Worm (Caenorhabditis elegans): ENCODE results near the gene dph-7.

DNA sequence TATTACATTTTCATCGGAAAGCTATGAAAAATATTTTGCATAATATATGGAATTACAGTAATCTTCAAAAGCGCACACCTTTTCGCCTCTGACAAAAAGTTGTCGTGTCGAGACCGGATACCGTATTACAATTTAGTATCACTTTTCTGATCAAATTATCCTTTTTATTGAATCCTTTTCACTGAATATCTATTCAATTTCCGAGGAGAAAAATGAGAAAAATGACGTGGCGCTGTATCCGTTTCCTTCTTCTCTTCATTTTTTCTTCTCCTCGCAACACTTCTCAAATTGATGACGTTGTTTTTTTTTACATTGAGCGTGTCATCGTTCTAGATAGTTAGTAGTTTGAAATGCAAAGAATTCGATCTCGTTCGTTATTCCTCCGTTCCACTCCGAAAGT is 36.0 kb downstream of the dph-7 start:
- TF ChIP-seq aly-2 (tag; optimal IDR thresholded peaks at IDR 0.05) (no peak), unc-130 (tag; optimal IDR thresholded peaks at IDR 0.05) (no peak), nhr-237 (tag; optimal IDR thresholded peaks at IDR 0.05) (no peak), ceh-63 (GFP tag; optimal IDR thresholded peaks at IDR 0.05) (no peak), nhr-19 (GFP tag; conservative IDR thresholded peaks at IDR 0.05) (no peak), unc-30 (tag; optimal IDR thresholded peaks at IDR 0.05) (no peak), C16A3.4 (tag; optimal IDR thresholded peaks at IDR 0.05) (no peak), sox-4 (tag; optimal IDR thresholded peaks at IDR 0.05) (no peak), pag-3 (tag; optimal IDR thresholded peaks at IDR 0.05; ENCODE audit: borderline replicate concordance, insufficient read depth) (no peak), hpl-2 (GFP tag; optimal IDR thresholded peaks at IDR 0.05) (no peak), hlh-17 (GFP tag; optimal IDR thresholded peaks at IDR 0.05; ENCODE audit: borderline replicate concordance) (no peak), vab-15 (tag; optimal IDR thresholded peaks at IDR 0.05) (no peak), lin-39 (tag; optimal IDR thresholded peaks at IDR 0.05) (no peak), alr-1 (tag; optimal IDR thresholded peaks at IDR 0.05; ENCODE audit: borderline replicate concordance) (no peak)

All from whole organism, L1 larva.